Worm (Caenorhabditis elegans): ENCODE measurements around the gene unc-36.

The unc-36 gene

DNA sequence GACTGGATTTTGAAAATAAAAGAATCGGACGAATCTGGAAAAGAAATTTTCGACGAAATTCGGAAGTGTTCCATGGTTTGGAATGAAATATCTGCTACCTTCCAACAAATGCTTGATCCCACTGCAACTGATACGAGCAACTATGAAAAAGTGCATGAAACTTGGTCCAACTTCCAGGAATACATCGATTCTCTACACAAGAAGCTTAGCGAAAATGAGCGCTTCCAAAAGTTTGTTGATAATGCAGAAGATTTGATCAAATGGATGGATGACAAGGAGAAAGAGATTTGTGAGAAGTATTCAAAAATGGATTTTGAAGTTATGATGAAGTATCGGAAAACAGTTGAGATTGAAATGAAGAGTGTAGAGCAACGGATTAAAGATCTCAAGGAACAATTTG is 18.4 kb downstream of the unc-36 start:
- no peak for TF ChIP-seq F13H6.1 (tag; optimal IDR thresholded peaks at IDR 0.05)
- no peak for TF ChIP-seq lin-11 (tag; optimal IDR thresholded peaks at IDR 0.05)
- no peak for TF ChIP-seq hlh-13 (GFP tag; optimal IDR thresholded peaks at IDR 0.05)
- TF ChIP-seq ztf-16 (tag; optimal IDR thresholded peaks at IDR 0.05): no peak
- TF ChIP-seq mec-3 (tag; optimal IDR thresholded peaks at IDR 0.05; ENCODE audit: borderline replicate concordance): no peak
- TF ChIP-seq pat-9 (tag; optimal IDR thresholded peaks at IDR 0.05): no peak
- TF ChIP-seq ceh-45 (GFP tag; IDR thresholded peaks at IDR 0.05): no peak

DNA sequence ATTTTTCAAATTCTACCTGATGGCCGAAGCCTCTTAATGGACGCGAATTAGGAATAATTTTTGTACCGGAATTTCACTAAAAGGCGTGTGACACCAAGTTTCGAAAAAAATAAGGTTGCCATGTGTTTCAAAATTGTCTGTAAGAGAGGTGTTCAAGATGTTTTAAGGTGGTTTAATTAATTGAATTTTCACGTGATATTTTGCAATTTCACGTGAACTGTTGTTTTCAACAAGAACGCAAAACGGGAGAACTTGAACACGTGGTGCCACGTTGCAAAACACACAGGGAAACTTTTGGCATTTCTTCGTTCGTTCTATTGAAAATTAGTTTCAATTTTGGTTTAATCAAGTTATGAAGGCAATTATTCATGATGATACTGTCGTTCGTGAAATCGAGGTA is 19.4 kb downstream of the unc-36 start, which contains the start of gene spc-2:
TSS of gene spc-2 (plus strand) at position 301 of the 400 bp plus-strand sequence.
- TF ChIP-seq unc-86 (tag; optimal IDR thresholded peaks at IDR 0.05): no peak
- no peak for TF ChIP-seq pax-1 (tag; optimal IDR thresholded peaks at IDR 0.05)
- TF ChIP-seq ets-4 (tag; optimal IDR thresholded peaks at IDR 0.05): no peak
- no peak for TF ChIP-seq ceh-24 (tag; optimal IDR thresholded peaks at IDR 0.05)

DNA sequence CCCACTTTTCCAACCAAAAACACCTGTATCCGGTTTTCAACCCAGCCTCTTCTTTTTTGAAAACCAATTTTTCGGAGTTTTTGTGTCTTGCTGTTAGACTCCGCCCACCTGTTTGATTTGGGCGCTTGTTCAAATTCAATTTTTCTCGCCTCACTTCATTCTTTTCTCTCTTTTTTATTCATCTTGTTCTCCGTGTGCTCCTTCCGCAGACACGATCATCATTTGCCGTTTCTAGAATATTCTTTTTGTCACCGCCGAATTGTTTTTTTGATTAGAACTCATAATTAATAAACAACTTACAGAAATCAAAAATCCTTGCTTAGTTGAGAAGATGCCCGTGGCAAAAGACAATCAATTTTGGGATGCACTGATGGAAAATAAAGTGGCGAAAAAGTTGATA is 22.1 kb downstream of the unc-36 start, which contains the start of gene C50C3.5:
TSS of gene C50C3.5 (plus strand) at position 301 of the 400 bp plus-strand sequence.
- TF ChIP-seq T23F11.4 (GFP tag; optimal IDR thresholded peaks at IDR 0.05) (no peak), tbx-7 (tag; optimal IDR thresholded peaks at IDR 0.05) (no peak), odd-2 (tag; optimal IDR thresholded peaks at IDR 0.05) (no peak), gmeb-2 (tag; optimal IDR thresholded peaks at IDR 0.05) (no peak), syd-9 (tag; optimal IDR thresholded peaks at IDR 0.05) (no peak), ceh-18 (tag; optimal IDR thresholded peaks at IDR 0.05) (no peak), elt-2 (tag; optimal IDR thresholded peaks at IDR 0.05) (no peak), ref-2 (tag; optimal IDR thresholded peaks at IDR 0.05) (no peak), mec-3 (tag; optimal IDR thresholded peaks at IDR 0.05; ENCODE audit: borderline replicate concordance) (no peak), hlh-6 (tag; optimal IDR thresholded peaks at IDR 0.05) (no peak), nfya-1 (tag; optimal IDR thresholded peaks at IDR 0.05) (no peak), eyg-1 (tag; optimal IDR thresholded peaks at IDR 0.05) (no peak), pax-1 (tag; optimal IDR thresholded peaks at IDR 0.05) (no peak), ceh-24 (tag; optimal IDR thresholded peaks at IDR 0.05) (no peak), C38D4.7 (GFP tag; optimal IDR thresholded peaks at IDR 0.05) (no peak), pag-3 (tag; optimal IDR thresholded peaks at IDR 0.05; ENCODE audit: borderline replicate concordance) (no peak), hlh-13 (GFP tag; optimal IDR thresholded peaks at IDR 0.05) (no peak), hlh-15 (tag; optimal IDR thresholded peaks at IDR 0.05) (no peak)

DNA sequence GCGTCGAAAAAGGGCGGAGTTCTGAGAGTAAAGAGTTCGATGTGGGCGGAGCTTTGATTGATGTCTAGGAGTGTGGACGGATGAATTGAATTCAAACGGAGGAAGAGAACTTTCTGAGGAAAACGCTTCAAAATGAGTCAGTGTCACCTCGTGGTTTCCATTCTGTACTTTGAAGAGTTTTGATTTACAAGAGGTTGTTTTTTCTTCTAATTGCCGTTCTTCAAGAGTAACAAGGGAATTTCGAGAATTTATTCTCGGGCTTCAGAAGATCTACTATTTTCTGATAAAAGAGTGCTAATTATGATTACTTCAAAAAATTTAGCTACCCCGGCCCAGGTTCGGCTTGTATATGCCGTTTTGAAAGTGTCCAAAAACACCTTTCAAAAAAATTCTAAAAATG is 24.8 kb downstream of the unc-36 start, which contains the start of gene C50C3.12:
TSS of gene C50C3.12 (plus strand) at position 301 of the 400 bp plus-strand sequence.
- TF ChIP-seq ceh-9 (tag; optimal IDR thresholded peaks at IDR 0.05): no peak
- TF ChIP-seq ceh-22 (tag; optimal IDR thresholded peaks at IDR 0.05): no peak
- TF ChIP-seq nhr-11 (tag; optimal IDR thresholded peaks at IDR 0.05): no peak
- TF ChIP-seq elt-4 (tag; optimal IDR thresholded peaks at IDR 0.05): no peak
- TF ChIP-seq nfya-1 (tag; optimal IDR thresholded peaks at IDR 0.05): no peak
- no peak for TF ChIP-seq sox-2 (GFP tag; IDR thresholded peaks at IDR 0.05)
- no peak for TF ChIP-seq dve-1 (tag; optimal IDR thresholded peaks at IDR 0.05)
- no peak for TF ChIP-seq Y22D7AL.16 (tag; optimal IDR thresholded peaks at IDR 0.05)
- TF ChIP-seq fkh-10 (GFP tag; optimal IDR thresholded peaks at IDR 0.05): no peak
- no peak for TF ChIP-seq odd-2 (tag; optimal IDR thresholded peaks at IDR 0.05)
- TF ChIP-seq ceh-30 (tag; optimal IDR thresholded peaks at IDR 0.05): no peak
- TF ChIP-seq ztf-16 (tag; optimal IDR thresholded peaks at IDR 0.05): no peak

- TF ChIP-seq pax-1 (tag; optimal IDR thresholded peaks at IDR 0.05) (no peak), nfya-1 (tag; optimal IDR thresholded peaks at IDR 0.05) (peak; percentile 96)
These were observed 25.8 kb downstream of the unc-36 start for ce11 chrIII:8175263-8175662.

Measured in whole organism, late embryonic.